Worm (Caenorhabditis elegans): Measurements from ENCODE around the gene Y14H12B.1.

Y14H12B.1 gene

ce11 chrII:3964302-3964885 is 30.1 kb downstream of the Y14H12B.1 start:
- no peak for TF ChIP-seq pqm-1 (tag; optimal IDR thresholded peaks at IDR 0.05)
- no peak for TF ChIP-seq nhr-237 (tag; optimal IDR thresholded peaks at IDR 0.05)
- no peak for TF ChIP-seq lin-39 (tag; optimal IDR thresholded peaks at IDR 0.05)
- no peak for TF ChIP-seq unc-62 (GFP tag; optimal IDR thresholded peaks at IDR 0.05)
- no peak for TF ChIP-seq nhr-25 (tag; optimal IDR thresholded peaks at IDR 0.05)
- no peak for TF ChIP-seq nhr-12 (tag; optimal IDR thresholded peaks at IDR 0.05)
- no peak for TF ChIP-seq daf-12 (tag; optimal IDR thresholded peaks at IDR 0.05)
- TF ChIP-seq nhr-11 (tag; optimal IDR thresholded peaks at IDR 0.05) = no peak
- no peak for TF ChIP-seq mdl-1 (tag; optimal IDR thresholded peaks at IDR 0.05)
- no peak for TF ChIP-seq egl-5 (tag; optimal IDR thresholded peaks at IDR 0.05)
- no peak for TF ChIP-seq nhr-77 (tag; optimal IDR thresholded peaks at IDR 0.05)
- no peak for TF ChIP-seq lin-15B (tag; optimal IDR thresholded peaks at IDR 0.05)
- no peak for TF ChIP-seq sea-2 (GFP tag; optimal IDR thresholded peaks at IDR 0.05)
- TF ChIP-seq lsy-12 (tag; optimal IDR thresholded peaks at IDR 0.05) = no peak
- no peak for TF ChIP-seq ceh-82 (tag; optimal IDR thresholded peaks at IDR 0.05)
- no peak for TF ChIP-seq fkh-10 (GFP tag; optimal IDR thresholded peaks at IDR 0.05)
- TF ChIP-seq R02D3.7 (tag; optimal IDR thresholded peaks at IDR 0.05) = no peak

DNA sequence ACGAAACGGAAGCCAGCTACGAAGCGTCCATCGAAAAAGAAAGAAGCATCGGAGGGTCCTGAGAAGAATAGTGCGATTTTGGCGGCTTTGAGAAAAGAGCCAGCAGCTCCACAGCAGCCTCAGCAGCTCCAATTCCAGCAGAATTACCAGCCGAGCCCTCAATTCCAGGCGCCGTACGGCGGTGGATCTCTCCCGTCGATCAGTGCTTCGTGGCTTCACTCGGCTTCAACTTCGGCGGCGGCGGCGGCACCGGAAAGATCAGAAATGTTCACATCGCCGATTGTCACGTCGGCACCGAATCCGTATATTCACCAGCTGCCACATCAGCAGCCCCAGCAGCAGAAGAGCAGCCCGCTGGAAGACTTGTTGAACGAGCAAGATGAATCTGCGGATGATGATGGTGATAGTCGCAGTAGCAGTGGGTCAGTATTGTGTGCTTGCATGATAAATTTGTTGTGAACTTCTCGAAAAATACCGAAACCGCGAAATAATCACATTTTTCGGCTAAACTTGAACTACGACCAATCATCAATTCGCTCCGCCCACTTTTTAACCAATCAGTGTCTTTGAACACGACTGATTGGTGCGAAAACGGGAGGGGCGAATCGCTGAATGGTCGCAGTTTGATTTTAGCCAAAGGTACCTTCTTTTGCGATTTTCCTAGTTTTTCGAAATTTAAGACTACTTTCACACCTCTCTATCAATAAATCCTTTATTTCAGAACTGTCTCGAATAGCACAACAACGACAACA is 31.6 kb downstream of the Y14H12B.1 start:
- TF ChIP-seq nhr-25 (tag; optimal IDR thresholded peaks at IDR 0.05) = no peak
- peak; percentile 95 for TF ChIP-seq nfya-1 (tag; optimal IDR thresholded peaks at IDR 0.05; ENCODE audit: insufficient read depth)

DNA sequence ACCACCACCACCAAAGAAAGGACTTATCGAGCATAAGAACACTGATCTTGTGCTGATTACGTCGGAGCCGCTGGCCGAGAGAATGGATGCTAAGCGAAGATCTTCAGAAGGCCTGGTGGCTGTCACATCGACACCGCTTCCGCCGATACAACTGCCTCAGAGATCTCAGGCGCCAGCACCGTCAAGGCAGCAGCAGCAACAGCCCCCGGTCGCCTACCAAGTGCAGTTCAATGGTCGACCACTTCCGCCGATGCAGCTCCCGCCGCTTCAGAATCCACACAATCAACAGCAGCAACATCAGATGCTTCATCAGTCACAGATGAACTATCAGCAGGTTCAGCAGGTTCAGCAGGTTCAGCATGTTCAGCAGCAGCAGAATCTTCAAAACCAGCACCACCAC is 32.8 kb downstream of the Y14H12B.1 start:
- TF ChIP-seq egl-27 (tag; optimal IDR thresholded peaks at IDR 0.05) = no peak

DNA sequence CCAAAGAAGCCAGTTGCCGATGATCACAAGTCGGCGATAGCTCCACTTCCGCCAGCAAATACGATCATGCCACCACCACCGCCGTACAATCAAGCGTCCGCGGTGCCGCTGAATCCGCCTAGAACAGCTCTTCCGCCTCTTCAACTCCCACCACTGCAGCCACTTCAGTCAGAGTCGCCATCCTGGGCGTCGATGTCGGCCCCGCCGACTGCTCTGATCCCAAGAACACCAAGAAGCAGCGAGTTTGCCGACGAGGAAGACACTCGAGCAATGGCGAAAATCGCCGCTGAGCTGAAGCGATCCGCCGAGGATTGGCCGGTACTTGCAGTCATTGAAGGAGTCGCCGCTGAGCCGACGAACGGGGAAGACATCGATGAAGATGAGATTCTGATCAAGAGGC is 33.8 kb downstream of the Y14H12B.1 start:
- TF ChIP-seq zag-1 (tag; optimal IDR thresholded peaks at IDR 0.05) (no peak), fkh-2 (tag; optimal IDR thresholded peaks at IDR 0.05) (no peak), jun-1 (tag; optimal IDR thresholded peaks at IDR 0.05) (no peak), elt-3 (tag; optimal IDR thresholded peaks at IDR 0.05) (no peak), lin-15B (tag; optimal IDR thresholded peaks at IDR 0.05) (no peak), lin-39 (tag; optimal IDR thresholded peaks at IDR 0.05) (no peak), ama-1 (optimal IDR thresholded peaks at IDR 0.05) (no peak), unc-39 (tag; optimal IDR thresholded peaks at IDR 0.05) (no peak), eor-1 (tag; optimal IDR thresholded peaks at IDR 0.05) (no peak), nhr-11 (tag; optimal IDR thresholded peaks at IDR 0.05) (no peak), nhr-25 (tag; optimal IDR thresholded peaks at IDR 0.05) (no peak), ztf-11 (tag; optimal IDR thresholded peaks at IDR 0.05) (no peak), ceh-82 (tag; optimal IDR thresholded peaks at IDR 0.05) (no peak), ZK546.5 (tag; optimal IDR thresholded peaks at IDR 0.05) (no peak)

ce11 chrII:3968808-3969207 is 34.6 kb downstream of the Y14H12B.1 start:
- TF ChIP-seq aly-2 (tag; optimal IDR thresholded peaks at IDR 0.05) (no peak), elt-3 (tag; optimal IDR thresholded peaks at IDR 0.05) (no peak)

ce11 chrII:3972153-3972552 is 37.9 kb downstream of the Y14H12B.1 start, which contains the start of gene K10G6.9:
Gene K10G6.9, plus strand, starts transcription at chrII:3972262.
- TF ChIP-seq eor-1 (tag; optimal IDR thresholded peaks at IDR 0.05) (no peak), ceh-28 (tag; optimal IDR thresholded peaks at IDR 0.05) (peak; percentile 22), pha-4 (tag; optimal IDR thresholded peaks at IDR 0.05) (no peak), fkh-2 (tag; optimal IDR thresholded peaks at IDR 0.05) (no peak)

Data from whole organism, L3 larva.